Worm (Caenorhabditis elegans) whole organism, L4 larva: ENCODE measurements around the gene F18G5.6.

Experiments
- T26A8.4 ChIP-seq: fragments of 200-800 bp; sonication (Bioruptor generic); IDR thresholded peaks from 2 replicates; pipeline ENCODE4 v1.3.6; 2022; ENCODE audit warnings: missing genetic modification characterization, missing compliant biosample characterization
- ama-1 ChIP-seq: fragments of 150-350 bp; optimal IDR thresholded peaks from 2 replicates; lab custom pipeline; 2014; ENCODE audit warnings: inconsistent platforms, mixed read lengths
- fos-1 ChIP-seq: fragments of 150-350 bp; optimal IDR thresholded peaks from 2 replicates; lab custom pipeline; 2014; ENCODE audit warnings: missing biosample characterization, missing genetic modification characterization
- vab-7 ChIP-seq: fragments of 200-800 bp; sonication (Bioruptor generic); IDR thresholded peaks from 2 replicates; pipeline ENCODE4 v1.3.6; 2022; ENCODE audit warnings: missing genetic modification reagents, missing genetic modification characterization, missing compliant biosample characterization

DNA sequence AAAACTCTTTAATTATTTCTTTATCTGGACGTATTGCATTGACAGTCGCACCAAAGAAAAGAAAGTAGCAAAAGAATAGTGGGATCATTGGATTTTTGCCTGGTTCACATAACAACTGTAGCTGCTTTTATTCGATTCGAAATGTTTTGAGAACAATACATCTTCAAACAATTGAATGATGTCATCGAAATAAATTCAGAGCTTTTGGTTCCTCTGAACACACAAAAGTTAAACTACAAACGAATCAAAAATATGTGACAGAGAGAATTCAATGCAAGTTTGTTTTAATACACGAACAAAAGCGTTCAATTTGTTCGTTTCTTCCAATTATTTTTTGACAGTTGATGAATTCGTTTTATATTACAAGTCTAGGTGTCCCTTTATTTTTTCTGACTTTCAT, 47.1 kb upstream of the F18G5.6 start, which contains the start of gene H29C22.1:
- no peak for TF ChIP-seq ama-1 (lab: Kevin White, UChicago)
- TF ChIP-seq T26A8.4 (GFP tag; lab: Robert Waterston, UW) = no peak
- TF ChIP-seq vab-7 (GFP tag; lab: Robert Waterston, UW) = no peak
- TF ChIP-seq fos-1 (tag; lab: Kevin White, UChicago) = no peak
